Worm (Caenorhabditis elegans): ENCODE results near the gene tyr-6.

DNA sequence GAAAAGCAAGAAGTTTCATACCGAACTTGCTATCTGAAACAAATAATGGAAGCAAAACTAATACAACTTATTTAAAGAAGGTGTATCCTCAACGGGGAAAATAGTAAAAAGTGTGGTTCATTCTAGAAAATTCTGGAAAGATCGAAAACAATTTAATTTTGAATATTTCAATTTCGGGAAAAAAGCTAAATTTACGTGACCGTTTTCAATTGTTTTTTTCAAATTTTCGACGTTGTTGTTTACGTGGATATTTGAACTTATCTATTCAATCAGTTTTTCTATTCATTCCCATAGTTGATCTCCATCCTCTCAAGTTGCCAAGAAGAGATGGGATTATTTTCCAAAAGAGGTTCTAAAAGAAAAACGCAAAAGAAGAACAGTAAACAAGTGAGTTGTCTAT, 55.6 kb downstream of the tyr-6 start, which contains the start of gene C01G5.3:
- TF ChIP-seq pha-4 (tag; optimal IDR thresholded peaks at IDR 0.05) (no peak), unc-62 (GFP tag; optimal IDR thresholded peaks at IDR 0.05) (no peak), elt-3 (tag; optimal IDR thresholded peaks at IDR 0.05) (no peak), mml-1 (tag; optimal IDR thresholded peaks at IDR 0.05) (no peak), egl-27 (tag; optimal IDR thresholded peaks at IDR 0.05) (no peak), nhr-237 (tag; optimal IDR thresholded peaks at IDR 0.05) (no peak), pqm-1 (tag; optimal IDR thresholded peaks at IDR 0.05) (no peak), nhr-23 (tag; optimal IDR thresholded peaks at IDR 0.05) (no peak)

Measured in whole organism, L3 larva.